Worm (Caenorhabditis elegans) whole organism, mixed stage, embryonic: ENCODE results near the gene C43C3.4.
A peak's percentile ranks its signal among the peaks of the same experiment; 100 is the strongest.

ENCODE experiments used
- blmp-1 ChIP-seq: fragments of 150-350 bp; optimal IDR thresholded peaks from 2 replicates; lab custom pipeline; 2014; ENCODE audit warnings: missing biosample characterization, missing genetic modification characterization
- ceh-39 ChIP-seq: fragments of 150-350 bp; optimal IDR thresholded peaks from 2 replicates; lab custom pipeline; 2014; ENCODE audit warnings: missing biosample characterization, missing genetic modification characterization
- ceh-43 ChIP-seq: fragments of 200-800 bp; sonication (Bioruptor generic); optimal IDR thresholded peaks from 2 replicates; lab custom pipeline; 2018; ENCODE audit warnings: mild to moderate bottlenecking, missing genetic modification characterization, moderate library complexity, missing compliant biosample characterization
- ceh-83 ChIP-seq: fragments of 200-800 bp; sonication (Bioruptor generic); optimal IDR thresholded peaks from 2 replicates; lab custom pipeline; 2018; ENCODE audit warnings: mild to moderate bottlenecking, missing genetic modification characterization, missing compliant biosample characterization
- ces-1 ChIP-seq: fragments of 150-350 bp; optimal IDR thresholded peaks from 2 replicates; lab custom pipeline; 2014; ENCODE audit warnings: missing biosample characterization, missing genetic modification reagents, missing genetic modification characterization
- cnd-1 ChIP-seq: fragments of 200-800 bp; sonication (Bioruptor generic); optimal IDR thresholded peaks from 2 replicates; lab custom pipeline; 2018; ENCODE audit warnings: mild to moderate bottlenecking, missing genetic modification characterization, missing compliant biosample characterization
- drap-1 ChIP-seq: fragments of 200-800 bp; sonication (Bioruptor generic); optimal IDR thresholded peaks from 3 replicates; lab custom pipeline; 2018; ENCODE audit warnings: mild to moderate bottlenecking, missing genetic modification characterization, missing compliant biosample characterization
- elt-3 ChIP-seq: fragments of 150-350 bp; optimal IDR thresholded peaks from 2 replicates; lab custom pipeline; 2014; ENCODE audit warnings: missing biosample characterization, missing genetic modification characterization
- ham-2 ChIP-seq: fragments of 200-800 bp; sonication (Bioruptor generic); optimal IDR thresholded peaks from 2 replicates; lab custom pipeline; 2018; ENCODE audit warnings: mild to moderate bottlenecking, missing genetic modification characterization, missing compliant biosample characterization
- hlh-1 ChIP-seq: fragments of 150-350 bp; optimal IDR thresholded peaks from 2 replicates; lab custom pipeline; 2014; ENCODE audit warnings: missing biosample characterization, missing genetic modification reagents, missing genetic modification characterization
- lin-13 ChIP-seq: fragments of 150-350 bp; optimal IDR thresholded peaks from 2 replicates; lab custom pipeline; 2014; ENCODE audit warnings: missing biosample characterization, missing genetic modification characterization
- lin-32 ChIP-seq: fragments of 200-800 bp; sonication (Bioruptor generic); optimal IDR thresholded peaks from 2 replicates; lab custom pipeline; 2018; ENCODE audit warnings: mild to moderate bottlenecking, missing genetic modification characterization, missing compliant biosample characterization
- lsy-2 ChIP-seq: fragments of 150-350 bp; optimal IDR thresholded peaks from 2 replicates; lab custom pipeline; 2014; ENCODE audit warnings: missing biosample characterization, missing genetic modification characterization
- mep-1 ChIP-seq: fragments of 150-350 bp; optimal IDR thresholded peaks from 2 replicates; lab custom pipeline; 2017; ENCODE audit warnings: missing biosample characterization, missing genetic modification reagents, missing genetic modification characterization, inconsistent platforms
- mls-2 ChIP-seq: sonication (generic microtip); optimal IDR thresholded peaks from 2 replicates; lab custom pipeline; 2016; ENCODE audit warnings: mild to moderate bottlenecking, missing genetic modification characterization, moderate library complexity, missing compliant biosample characterization
- nhr-2 ChIP-seq: fragments of 150-350 bp; optimal IDR thresholded peaks from 2 replicates; lab custom pipeline; 2014; ENCODE audit warnings: missing biosample characterization, missing genetic modification characterization
- nhr-28 ChIP-seq: fragments of 150-350 bp; optimal IDR thresholded peaks from 2 replicates; lab custom pipeline; 2014; ENCODE audit warnings: missing biosample characterization, missing genetic modification characterization
- nhr-76 ChIP-seq: sonication (generic microtip); optimal IDR thresholded peaks from 2 replicates; lab custom pipeline; 2017; ENCODE audit warnings: missing biosample characterization, missing genetic modification characterization
- pha-4 ChIP-seq: fragments of 150-350 bp; optimal IDR thresholded peaks from 2 replicates; lab custom pipeline; 2018; ENCODE audit warnings: missing biosample characterization, missing genetic modification reagents, missing genetic modification characterization
- snpc-4 ChIP-seq: fragments of 150-350 bp; optimal IDR thresholded peaks from 2 replicates; lab custom pipeline; 2014; ENCODE audit warnings: missing biosample characterization, missing genetic modification characterization
- sptf-1 ChIP-seq: sonication (generic microtip); optimal IDR thresholded peaks from 2 replicates; lab custom pipeline; 2017; ENCODE audit warnings: mild to moderate bottlenecking, missing genetic modification characterization, moderate library complexity, missing compliant biosample characterization
- tbx-8 ChIP-seq: fragments of 200-800 bp; sonication (Bioruptor generic); optimal IDR thresholded peaks from 2 replicates; lab custom pipeline; 2018; ENCODE audit warnings: mild to moderate bottlenecking, missing genetic modification characterization, moderate library complexity, missing compliant biosample characterization
- unc-120 ChIP-seq: sonication (generic microtip); optimal IDR thresholded peaks from 2 replicates; lab custom pipeline; 2017; ENCODE audit warnings: missing genetic modification characterization, missing compliant biosample characterization; ENCODE audit not compliant: poor library complexity, severe bottlenecking
- unc-39 ChIP-seq: fragments of 150-350 bp; optimal IDR thresholded peaks from 2 replicates; lab custom pipeline; 2014; ENCODE audit warnings: missing biosample characterization, missing genetic modification characterization
- zip-8 ChIP-seq: fragments of 150-350 bp; optimal IDR thresholded peaks from 2 replicates; lab custom pipeline; 2014; ENCODE audit warnings: missing biosample characterization, missing genetic modification characterization
- ztf-11 ChIP-seq: fragments of 150-350 bp; optimal IDR thresholded peaks from 2 replicates; lab custom pipeline; 2014; ENCODE audit warnings: missing biosample characterization, missing genetic modification characterization

C43C3.4 gene

ce11 chrX:9705257-9706035 is 30.7 kb upstream of the C43C3.4 start:
- TF ChIP-seq lin-32 (GFP tag; lab: Kevin White, UChicago), result no peak
- no peak for TF ChIP-seq tbx-8
- no peak for TF ChIP-seq ceh-39 (tag; lab: Kevin White, UChicago)
- TF ChIP-seq hlh-1 (tag; lab: Kevin White, UChicago), result no peak
- TF ChIP-seq ces-1 (GFP tag; lab: Kevin White, UChicago), result peak; percentile 60

ce11 chrX:9702790-9703189 is 28.1 kb upstream of the C43C3.4 start:
- TF ChIP-seq lin-32 (GFP tag; lab: Kevin White, UChicago) (peak; percentile 62), ces-1 (GFP tag; lab: Kevin White, UChicago) (peak; percentile 22), zip-8 (tag; lab: Kevin White, UChicago) (no peak), drap-1 (GFP tag; lab: Kevin White, UChicago) (no peak), cnd-1 (tag; lab: Kevin White, UChicago) (peak; percentile 73)

DNA sequence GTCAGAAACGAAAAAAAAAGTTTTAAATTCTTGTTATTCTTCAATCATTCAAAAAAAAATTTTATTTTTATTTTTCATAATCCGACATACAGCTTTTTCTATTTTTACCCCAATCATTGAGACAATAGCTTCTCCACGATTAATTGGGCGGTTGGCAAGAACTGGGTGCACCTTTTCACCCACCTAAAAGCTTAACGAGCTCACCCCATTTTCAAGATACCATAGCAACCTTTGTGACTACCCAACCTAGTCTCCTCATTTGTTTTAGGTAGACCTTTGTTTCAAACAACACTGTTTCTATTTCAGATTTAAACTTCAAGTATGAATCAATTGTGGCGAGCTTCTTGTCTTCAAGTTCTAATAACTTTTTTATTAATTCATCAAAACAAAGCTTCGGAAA is 23.7 kb upstream of the C43C3.4 start, which contains the start of gene dyf-7:
dyf-7 (plus strand) TSS at position 301 of the 400 bp plus-strand sequence.
- no peak for TF ChIP-seq nhr-28
- TF ChIP-seq lsy-2, result no peak
- TF ChIP-seq ceh-39 (tag; lab: Kevin White, UChicago), result no peak
- TF ChIP-seq unc-39 (tag; lab: Kevin White, UChicago), result no peak
- TF ChIP-seq unc-120 (tag; lab: Kevin White, UChicago), result no peak
- no peak for TF ChIP-seq lin-13 (tag; lab: Kevin White, UChicago)
- no peak for TF ChIP-seq zip-8 (tag; lab: Kevin White, UChicago)
- TF ChIP-seq cnd-1 (tag; lab: Kevin White, UChicago), result no peak
- TF ChIP-seq nhr-2, result no peak

DNA sequence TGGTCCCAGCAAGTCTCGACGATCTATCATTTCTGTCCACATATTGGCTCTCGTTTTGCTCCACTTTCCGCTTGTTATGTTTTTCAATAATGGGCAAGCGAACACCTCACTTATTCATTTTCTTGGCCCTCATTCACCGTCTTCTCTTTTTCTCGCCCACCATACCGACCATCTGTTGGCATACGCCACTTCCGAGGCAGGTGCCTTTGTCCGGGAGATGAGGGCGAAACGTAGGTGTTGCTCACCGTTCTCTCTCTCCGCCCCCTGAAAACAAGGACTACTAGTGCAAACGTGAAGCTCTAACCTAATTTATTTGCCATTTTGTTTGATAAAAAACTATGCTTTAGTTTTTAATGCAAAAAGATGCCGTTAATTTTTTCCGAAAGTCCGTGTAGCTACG is 23.0 kb upstream of the C43C3.4 start:
- peak; percentile 11 for TF ChIP-seq cnd-1 (tag; lab: Kevin White, UChicago)
- peak; percentile 98 for TF ChIP-seq lin-32 (GFP tag; lab: Kevin White, UChicago)
- TF ChIP-seq lin-13 (tag; lab: Kevin White, UChicago), result no peak

- TF ChIP-seq pha-4 (no peak), elt-3 (tag; lab: Kevin White, UChicago) (no peak), cnd-1 (tag; lab: Kevin White, UChicago) (no peak), ceh-83 (GFP tag; lab: Kevin White, UChicago) (no peak), drap-1 (GFP tag; lab: Kevin White, UChicago) (no peak), unc-120 (tag; lab: Kevin White, UChicago) (no peak), mls-2 (tag; lab: Kevin White, UChicago) (no peak), ceh-39 (tag; lab: Kevin White, UChicago) (no peak), blmp-1 (no peak), ztf-11 (tag; lab: Kevin White, UChicago) (no peak), ceh-43 (GFP tag; lab: Kevin White, UChicago) (no peak), lin-32 (GFP tag; lab: Kevin White, UChicago) (no peak), sptf-1 (tag; lab: Kevin White, UChicago) (no peak), hlh-1 (tag; lab: Kevin White, UChicago) (no peak)
Observed at ce11 chrX:9690445-9690844, 15.7 kb upstream of the C43C3.4 start, which contains the start of gene npr-18. TSS of gene npr-18 (plus strand) at chrX:9690745.

ce11 chrX:9687264-9687663 is 12.6 kb upstream of the C43C3.4 start:
- TF ChIP-seq nhr-28 (no peak), ham-2 (GFP tag; lab: Kevin White, UChicago) (no peak), ztf-11 (tag; lab: Kevin White, UChicago) (no peak), mep-1 (tag; lab: Kevin White, UChicago) (no peak), unc-120 (tag; lab: Kevin White, UChicago) (no peak), pha-4 (no peak), nhr-76 (no peak), ceh-39 (tag; lab: Kevin White, UChicago) (no peak), mls-2 (tag; lab: Kevin White, UChicago) (no peak), snpc-4 (tag; lab: Kevin White, UChicago) (no peak), sptf-1 (tag; lab: Kevin White, UChicago) (no peak), drap-1 (GFP tag; lab: Kevin White, UChicago) (no peak)
